Worm (Caenorhabditis elegans): ENCODE results near the gene K04C2.5.

The K04C2.5 gene

DNA sequence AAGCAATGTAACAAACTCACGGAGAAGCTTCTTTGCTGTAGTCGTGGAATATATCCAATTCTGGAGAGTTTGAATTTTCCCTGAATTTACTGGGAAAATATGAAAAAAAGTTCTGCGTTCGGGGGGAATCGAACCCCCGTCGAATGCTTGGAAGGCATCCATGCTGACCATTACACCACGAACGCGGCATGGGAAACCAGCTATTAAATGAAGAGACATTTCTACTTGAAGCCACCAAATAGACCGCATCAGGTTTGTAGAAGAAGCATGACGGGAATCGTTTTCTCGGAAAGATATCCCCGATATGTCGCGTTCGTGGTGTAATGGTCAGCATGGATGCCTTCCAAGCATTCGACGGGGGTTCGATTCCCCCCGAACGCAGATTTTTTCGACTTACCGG is 3.0 kb downstream of the K04C2.5 start:
- 0 out of 2 replicates have a peak, but pooled peaks have one; percentile 43 for TF ChIP-seq dmd-6 (GFP tag; IDR thresholded peaks at IDR 0.05)
- TF ChIP-seq nhr-28 (tag; optimal IDR thresholded peaks at IDR 0.05): no peak
- peak; percentile 47 for TF ChIP-seq lin-1 (GFP tag; IDR thresholded peaks at IDR 0.05)
- peak in 1 of 2 experiments; percentile 7 for TF ChIP-seq unc-62 (GFP tag; optimal IDR thresholded peaks at IDR 0.05 in 1 of 2)
- no peak for TF ChIP-seq unc-62 (tag; optimal IDR thresholded peaks at IDR 0.05)
- peak; percentile 56 for TF ChIP-seq nhr-25 (tag; optimal IDR thresholded peaks at IDR 0.05; ENCODE audit: borderline replicate concordance, insufficient read depth)
- TF ChIP-seq aha-1 (tag): no peak
- TF ChIP-seq F44E2.7 (GFP tag; IDR thresholded peaks at IDR 0.05): 0 out of 2 replicates have a peak, but pooled peaks have one; percentile 55
- no peak for TF ChIP-seq nhr-41 (GFP tag; IDR thresholded peaks at IDR 0.05)
- no peak for TF ChIP-seq zag-1 (tag; optimal IDR thresholded peaks at IDR 0.05)
- peak; percentile 18 for TF ChIP-seq F37D6.2 (tag; optimal IDR thresholded peaks at IDR 0.05)
- no peak for TF ChIP-seq pqm-1 (tag; optimal IDR thresholded peaks at IDR 0.05)
- TF ChIP-seq egl-43 (GFP tag; IDR thresholded peaks at IDR 0.05): peak; percentile 84
- TF ChIP-seq php-3 (GFP tag; IDR thresholded peaks at IDR 0.05): no peak
- TF ChIP-seq madf-5 (GFP tag; IDR thresholded peaks at IDR 0.05): peak; percentile 28 to 86; a peak in 2 of 4 replicates
- peak; percentile 79; the same call in 1 of the 2 replicates for TF ChIP-seq Y105C5A.15 (GFP tag; IDR thresholded peaks at IDR 0.05)
- TF ChIP-seq R02D3.7 (tag; optimal IDR thresholded peaks at IDR 0.05): no peak
- no peak for TF ChIP-seq sdz-12 (GFP tag; optimal IDR thresholded peaks at IDR 0.05)
- TF ChIP-seq daf-19 (GFP tag; conservative IDR thresholded peaks at IDR 0.05): peak; percentile 76; the same call in 1 of the 2 replicates
- TF ChIP-seq Y48G9A.11 (GFP tag; IDR thresholded peaks at IDR 0.05): peak; percentile 64
- no peak for TF ChIP-seq gei-8 (GFP tag; optimal IDR thresholded peaks at IDR 0.05)
- no peak for TF ChIP-seq daf-8 (GFP tag; IDR thresholded peaks at IDR 0.05)
- TF ChIP-seq daf-16 (GFP tag; optimal IDR thresholded peaks at IDR 0.05): peak; percentile 23 to 36
- TF ChIP-seq daf-16 (tag; optimal IDR thresholded peaks at IDR 0.05): peak; percentile 32
- TF ChIP-seq lir-3 (tag; optimal IDR thresholded peaks at IDR 0.05): peak; percentile 10
- no peak for TF ChIP-seq jun-1 (tag; optimal IDR thresholded peaks at IDR 0.05)
- TF ChIP-seq nhr-111 (GFP tag; optimal IDR thresholded peaks at IDR 0.05): no peak
- no peak for TF ChIP-seq fos-1 (tag; optimal IDR thresholded peaks at IDR 0.05)
- TF ChIP-seq arid-1 (GFP tag; conservative IDR thresholded peaks at IDR 0.05): peak; percentile 86
- peak; percentile 39 for TF ChIP-seq rbr-2 (tag; optimal IDR thresholded peaks at IDR 0.05)
- TF ChIP-seq mep-1 (tag; optimal IDR thresholded peaks at IDR 0.05): peak; percentile 46
- no peak for TF ChIP-seq skn-1 (tag; optimal IDR thresholded peaks at IDR 0.05)
- peak; percentile 63 for TF ChIP-seq Y5F2A.4 (GFP tag; optimal IDR thresholded peaks at IDR 0.05)
- peak in 1 of 2 experiments; percentile 48 for TF ChIP-seq lsy-2 (tag; optimal IDR thresholded peaks at IDR 0.05)
- TF ChIP-seq spr-3 (GFP tag; optimal IDR thresholded peaks at IDR 0.05): peak; percentile 19
- TF ChIP-seq mdt-29 (GFP tag; IDR thresholded peaks at IDR 0.05): no peak
- no peak for TF ChIP-seq D1046.2 (GFP tag; IDR thresholded peaks at IDR 0.05)
- peak; percentile 45 for TF ChIP-seq nhr-48 (tag; optimal IDR thresholded peaks at IDR 0.05)
- TF ChIP-seq nhr-102 (tag; optimal IDR thresholded peaks at IDR 0.05): peak; percentile 49
- TF ChIP-seq mes-2 (tag; optimal IDR thresholded peaks at IDR 0.05; ENCODE audit: poor library complexity, severe bottlenecking): peak; percentile 60
- TF ChIP-seq lin-38 (GFP tag; IDR thresholded peaks at IDR 0.05): peak; percentile 78
- TF ChIP-seq ceh-28 (tag; optimal IDR thresholded peaks at IDR 0.05): no peak
- TF ChIP-seq mxl-3 (GFP tag; optimal IDR thresholded peaks at IDR 0.05): peak; percentile 63
- no peak; the same call in 1 of the 2 replicates for TF ChIP-seq nhr-42 (GFP tag; IDR thresholded peaks at IDR 0.05)
- TF ChIP-seq F49E8.2 (tag; optimal IDR thresholded peaks at IDR 0.05; ENCODE audit: borderline replicate concordance): peak; percentile 33
- peak; percentile 80 for TF ChIP-seq T26A8.4 (GFP tag; IDR thresholded peaks at IDR 0.05)
- TF ChIP-seq lim-7 (GFP tag; IDR thresholded peaks at IDR 0.05): peak; percentile 87
- peak; percentile 33; the same call in 1 of the 2 replicates for TF ChIP-seq ceh-20 (GFP tag; IDR thresholded peaks at IDR 0.05)
- TF ChIP-seq ama-1 (optimal IDR thresholded peaks at IDR 0.05): no peak
- TF ChIP-seq zip-11 (GFP tag; IDR thresholded peaks at IDR 0.05): no peak
- TF ChIP-seq Y75B8A.6 (GFP tag; IDR thresholded peaks at IDR 0.05): peak; percentile 74; the same call in 1 of the 2 replicates
- peak; percentile 25 for TF ChIP-seq duxl-1 (tag; optimal IDR thresholded peaks at IDR 0.05; ENCODE audit: poor library complexity)

Data from whole organism, L4 larva.